Fruit fly (Drosophila melanogaster) ovary, adult (tissue): ENCODE measurements around the gene CG10005.

Experiments used
- CG17801 ChIP-seq: fragments of 200-800 bp; optimal IDR thresholded peaks from 2 replicates; lab custom pipeline; 2019; ENCODE audit warnings: missing biosample characterization, mild to moderate bottlenecking, missing genetic modification characterization, moderate library complexity; ENCODE audit not compliant: partially characterized antibody

The CG10005 gene

dm6 chr3R:11976556-11977335 is at the start of gene CG10005:
Gene CG10005, minus strand, starts transcription at chr3R:11977197.
- TF ChIP-seq CG17801: no peak

dm6 chr3R:12020987-12021386 is 44.0 kb upstream of the CG10005 start:
- TF ChIP-seq CG17801: no peak

- TF ChIP-seq CG17801: peak; percentile 53
These were observed 39.9 kb upstream of the CG10005 start, which contains the start of the genes DCAF12 and Spt3 for dm6 chr3R:12016828-12017280. Gene DCAF12, minus strand, starts transcription at chr3R:12017031. Gene Spt3, plus strand, starts transcription at chr3R:12017156.

- TF ChIP-seq CG17801: peak; percentile 82
These were observed 33.3 kb upstream of the CG10005 start, which contains the start of the genes KLHL18 and GCC185 for dm6 chr3R:12010202-12010824. Gene KLHL18, minus strand, starts transcription at chr3R:12010434. Gene GCC185, plus strand, starts transcription at chr3R:12010772.

dm6 chr3R:12006417-12006816 is 29.4 kb upstream of the CG10005 start:
- no peak for TF ChIP-seq CG17801

- no peak for TF ChIP-seq CG17801
These were observed 28.4 kb upstream of the CG10005 start, which contains the start of gene Tk for dm6 chr3R:12005417-12005816. Gene Tk, minus strand, starts transcription at chr3R:12005473.

dm6 chr3R:11999074-11999473 is 22.1 kb upstream of the CG10005 start, which contains the start of gene Ect3:
Gene Ect3, plus strand, starts transcription at chr3R:11999278.
- TF ChIP-seq CG17801: peak; percentile 1

dm6 chr3R:11998130-11998529 is 21.1 kb upstream of the CG10005 start:
- no peak for TF ChIP-seq CG17801

dm6 chr3R:11992934-11993670 is 16.1 kb upstream of the CG10005 start, which contains the start of gene mfas:
Gene mfas, minus strand, starts transcription at chr3R:11993315.
- TF ChIP-seq CG17801: no peak

dm6 chr3R:11991538-11992164 is 14.7 kb upstream of the CG10005 start:
- no peak for TF ChIP-seq CG17801

dm6 chr3R:11989996-11990395 is 13.0 kb upstream of the CG10005 start:
- no peak for TF ChIP-seq CG17801

- no peak for TF ChIP-seq CG17801
These were observed 12.2 kb upstream of the CG10005 start for dm6 chr3R:11989206-11989605.

- TF ChIP-seq CG17801: no peak
These were observed 7.9 kb upstream of the CG10005 start for dm6 chr3R:11984862-11985261.

- TF ChIP-seq CG17801: no peak
These were observed 7.4 kb upstream of the CG10005 start, which contains the start of gene CG3397 for dm6 chr3R:11984441-11984840. Gene CG3397, minus strand, starts transcription at chr3R:11984541.

- no peak for TF ChIP-seq CG17801
These were observed 5.5 kb upstream of the CG10005 start for dm6 chr3R:11982547-11982946.

- no peak for TF ChIP-seq CG17801
These were observed 5.0 kb upstream of the CG10005 start, which contains the start of gene CG12224 for dm6 chr3R:11981962-11982361. Gene CG12224, minus strand, starts transcription at chr3R:11982062.
